Worm (Caenorhabditis elegans): ENCODE measurements around the gene Y38E10A.22.

DNA sequence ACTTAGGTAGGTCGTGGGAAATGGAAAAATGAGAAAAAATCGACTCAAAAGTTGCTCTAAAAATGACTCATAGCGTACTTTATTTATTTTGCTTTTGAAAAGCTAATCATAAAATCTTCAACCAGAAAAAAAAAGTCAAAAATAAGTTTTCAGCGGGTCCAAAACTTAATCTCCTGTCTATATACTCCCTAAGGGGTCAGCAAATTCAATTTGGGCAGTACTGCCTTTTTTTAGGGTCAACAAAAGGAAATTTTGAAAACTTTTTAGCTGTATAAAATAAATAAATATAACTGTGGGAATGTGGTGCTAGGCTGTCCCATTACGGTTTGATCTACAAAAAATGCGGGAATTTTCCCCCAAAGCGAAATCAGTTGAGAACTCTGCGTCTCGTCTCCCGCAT is 8.3 kb downstream of the Y38E10A.22 start:
- TF ChIP-seq skn-1 (tag; optimal IDR thresholded peaks at IDR 0.05) (no peak), ztf-4 (tag; optimal IDR thresholded peaks at IDR 0.05) (no peak), elt-2 (tag; optimal IDR thresholded peaks at IDR 0.05) (no peak), fkh-10 (GFP tag; optimal IDR thresholded peaks at IDR 0.05) (peak; percentile 69), unc-62 (GFP tag; optimal IDR thresholded peaks at IDR 0.05) (no peak), lin-13 (GFP tag; optimal IDR thresholded peaks at IDR 0.05) (no peak), zag-1 (tag; optimal IDR thresholded peaks at IDR 0.05) (no peak), egl-13 (tag; optimal IDR thresholded peaks at IDR 0.05) (no peak), mdl-1 (tag; optimal IDR thresholded peaks at IDR 0.05) (no peak), nhr-28 (tag; optimal IDR thresholded peaks at IDR 0.05) (no peak), lin-35 (GFP tag; optimal IDR thresholded peaks at IDR 0.05) (no peak), ceh-90 (tag; optimal IDR thresholded peaks at IDR 0.05) (no peak), aha-1 (tag; optimal IDR thresholded peaks at IDR 0.05) (no peak)

Data from whole organism, L1 larva.